Worm (Caenorhabditis elegans): ENCODE results near the gene spp-9.

Gene spp-9

ce11 chrX:11522058-11522757, 34.6 kb downstream of the spp-9 start, which contains the start of gene sdc-2:
Gene sdc-2 (plus strand): TSS chrX:11522707.
- TF ChIP-seq mab-9 (GFP tag; IDR thresholded peaks at IDR 0.05), result no peak
- peak; percentile 82 for TF ChIP-seq nhr-90 (tag; optimal IDR thresholded peaks at IDR 0.05; ENCODE audit: poor library complexity)
- peak; percentile 66 for TF ChIP-seq blmp-1 (tag; optimal IDR thresholded peaks at IDR 0.05)
- TF ChIP-seq dpl-1 (GFP tag; optimal IDR thresholded peaks at IDR 0.05), result no peak
- peak; percentile 37 for TF ChIP-seq fkh-10 (GFP tag; optimal IDR thresholded peaks at IDR 0.05)
- TF ChIP-seq lsy-2 (tag; optimal IDR thresholded peaks at IDR 0.05), result no peak
- no peak for TF ChIP-seq sptf-1 (tag; optimal IDR thresholded peaks at IDR 0.05)
- no peak for TF ChIP-seq ceh-90 (tag; optimal IDR thresholded peaks at IDR 0.05)
- TF ChIP-seq ztf-4 (tag; optimal IDR thresholded peaks at IDR 0.05), result peak; percentile 70
- no peak for TF ChIP-seq lin-15B (tag; optimal IDR thresholded peaks at IDR 0.05)
- TF ChIP-seq egl-13 (tag; optimal IDR thresholded peaks at IDR 0.05), result peak; percentile 53
- TF ChIP-seq fkh-8 (tag; optimal IDR thresholded peaks at IDR 0.05), result peak; percentile 63
- TF ChIP-seq hpl-2 (GFP tag; optimal IDR thresholded peaks at IDR 0.05), result no peak
- TF ChIP-seq aha-1 (tag; optimal IDR thresholded peaks at IDR 0.05), result no peak
- TF ChIP-seq grh-1 (GFP tag; IDR thresholded peaks at IDR 0.05), result no peak
- no peak for TF ChIP-seq hlh-17 (GFP tag; optimal IDR thresholded peaks at IDR 0.05; ENCODE audit: borderline replicate concordance)
- no peak for TF ChIP-seq nhr-76 (tag; optimal IDR thresholded peaks at IDR 0.05)
- TF ChIP-seq unc-86 (tag; optimal IDR thresholded peaks at IDR 0.05), result peak; percentile 32
- TF ChIP-seq rnt-1 (tag; optimal IDR thresholded peaks at IDR 0.05), result peak; percentile 70
- TF ChIP-seq mdl-1 (tag; optimal IDR thresholded peaks at IDR 0.05), result peak in 1 of 2 experiments; percentile 68
- TF ChIP-seq C16A3.4 (tag; optimal IDR thresholded peaks at IDR 0.05), result peak; percentile 90
- peak; percentile 49 for TF ChIP-seq lir-3 (tag; optimal IDR thresholded peaks at IDR 0.05; ENCODE audit: poor library complexity)
- no peak for TF ChIP-seq sox-4 (tag; optimal IDR thresholded peaks at IDR 0.05)
- no peak for TF ChIP-seq efl-3 (GFP tag; optimal IDR thresholded peaks at IDR 0.05)
- peak; percentile 30 for TF ChIP-seq xbp-1 (tag; optimal IDR thresholded peaks at IDR 0.05)
- TF ChIP-seq ztf-11 (tag; optimal IDR thresholded peaks at IDR 0.05), result peak in 1 of 2 experiments; percentile 7
- TF ChIP-seq pqm-1 (tag; optimal IDR thresholded peaks at IDR 0.05), result no peak
- no peak for TF ChIP-seq unc-30 (tag; optimal IDR thresholded peaks at IDR 0.05)
- peak; percentile 60 for TF ChIP-seq nhr-85 (tag)
- peak; percentile 76 for TF ChIP-seq jun-1 (tag; optimal IDR thresholded peaks at IDR 0.05)
- peak; percentile 82 for TF ChIP-seq nhr-47 (tag; optimal IDR thresholded peaks at IDR 0.05)
- no peak for TF ChIP-seq Y116A8C.19 (tag; optimal IDR thresholded peaks at IDR 0.05; ENCODE audit: borderline replicate concordance)
- TF ChIP-seq fkh-4 (tag; optimal IDR thresholded peaks at IDR 0.05; ENCODE audit: borderline replicate concordance), result no peak
- TF ChIP-seq nhr-71 (tag; optimal IDR thresholded peaks at IDR 0.05), result peak; percentile 81
- TF ChIP-seq aly-2 (tag; optimal IDR thresholded peaks at IDR 0.05), result peak; percentile 29
- TF ChIP-seq elt-3 (tag; optimal IDR thresholded peaks at IDR 0.05), result peak in 3 of 6 experiments; percentile 6 to 68 (median 40)
- TF ChIP-seq zip-4 (GFP tag; optimal IDR thresholded peaks at IDR 0.05), result no peak
- TF ChIP-seq irx-1 (tag; optimal IDR thresholded peaks at IDR 0.05), result peak; percentile 51
- TF ChIP-seq ces-1 (GFP tag; optimal IDR thresholded peaks at IDR 0.05), result no peak
- TF ChIP-seq ama-1 (optimal IDR thresholded peaks at IDR 0.05), result no peak
- TF ChIP-seq skn-1 (tag; optimal IDR thresholded peaks at IDR 0.05), result peak; percentile 47
- TF ChIP-seq lin-35 (GFP tag; optimal IDR thresholded peaks at IDR 0.05), result peak; percentile 44 to 77
- TF ChIP-seq pag-3 (tag; optimal IDR thresholded peaks at IDR 0.05; ENCODE audit: borderline replicate concordance, insufficient read depth), result no peak
- TF ChIP-seq nhr-19 (GFP tag; conservative IDR thresholded peaks at IDR 0.05), result peak; percentile 58
- peak; percentile 84 for TF ChIP-seq lin-14 (GFP tag; optimal IDR thresholded peaks at IDR 0.05)
- TF ChIP-seq nhr-237 (tag; optimal IDR thresholded peaks at IDR 0.05), result peak; percentile 43
- TF ChIP-seq nhr-20 (tag; optimal IDR thresholded peaks at IDR 0.05), result peak; percentile 78
- TF ChIP-seq nhr-28 (tag; optimal IDR thresholded peaks at IDR 0.05), result no peak
- TF ChIP-seq sup-37 (GFP tag; optimal IDR thresholded peaks at IDR 0.05), result no peak
- TF ChIP-seq ets-5 (GFP tag; IDR thresholded peaks at IDR 0.05), result no peak
- TF ChIP-seq ceh-63 (GFP tag; optimal IDR thresholded peaks at IDR 0.05), result no peak
